Worm (Caenorhabditis elegans): ENCODE results near the gene B0554.5.

The B0554.5 gene

ce11 chrV:462263-462662, 38.0 kb downstream of the B0554.5 start, which contains the start of gene nhr-202:
Gene nhr-202, plus strand, starts transcription at chrV:462588.
- TF ChIP-seq unc-39 (tag; optimal IDR thresholded peaks at IDR 0.05) (no peak), flh-1 (GFP tag; optimal IDR thresholded peaks at IDR 0.05) (no peak), nhr-237 (tag; optimal IDR thresholded peaks at IDR 0.05) (no peak), sptf-1 (tag; optimal IDR thresholded peaks at IDR 0.05) (no peak), mep-1 (tag; optimal IDR thresholded peaks at IDR 0.05) (no peak), M03D4.4 (tag; optimal IDR thresholded peaks at IDR 0.05) (no peak), unc-62 (GFP tag; optimal IDR thresholded peaks at IDR 0.05) (no peak), drap-1 (GFP tag; optimal IDR thresholded peaks at IDR 0.05) (no peak), ztf-11 (tag; optimal IDR thresholded peaks at IDR 0.05) (no peak), hlh-1 (tag; optimal IDR thresholded peaks at IDR 0.05) (no peak), nhr-12 (tag; optimal IDR thresholded peaks at IDR 0.05) (no peak), bed-3 (GFP tag; optimal IDR thresholded peaks at IDR 0.05) (no peak), lin-32 (GFP tag; optimal IDR thresholded peaks at IDR 0.05) (no peak), lsy-2 (tag; optimal IDR thresholded peaks at IDR 0.05) (no peak)

DNA sequence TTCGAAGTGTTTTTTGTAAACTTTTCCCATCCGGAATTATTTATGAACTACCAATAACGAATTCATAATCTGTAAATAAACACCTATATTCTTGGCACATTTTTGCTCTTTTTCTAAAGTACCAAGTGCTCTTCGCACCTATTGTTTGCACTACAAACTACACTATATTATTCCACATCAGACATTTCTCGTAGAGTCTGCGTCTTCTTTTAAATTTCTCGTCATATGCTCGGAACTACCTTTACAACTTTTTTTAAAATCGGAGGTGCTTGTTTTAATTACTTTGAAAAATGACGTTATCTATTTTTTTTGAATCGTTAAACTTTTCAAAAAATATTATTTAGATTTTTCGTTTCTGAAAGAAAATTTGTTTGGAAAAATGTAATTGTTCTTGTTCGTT, 40.6 kb downstream of the B0554.5 start, which contains the start of gene nhr-201:
nhr-201 (plus strand) TSS at position 29 of the 400 bp plus-strand sequence.
- TF ChIP-seq pha-4 (tag; optimal IDR thresholded peaks at IDR 0.05), result no peak
- TF ChIP-seq lin-13 (tag; optimal IDR thresholded peaks at IDR 0.05), result no peak
- no peak for TF ChIP-seq cnd-1 (tag; optimal IDR thresholded peaks at IDR 0.05)
- TF ChIP-seq snpc-4 (tag; optimal IDR thresholded peaks at IDR 0.05), result no peak

- TF ChIP-seq M03D4.4 (tag; optimal IDR thresholded peaks at IDR 0.05) (no peak), ztf-11 (tag; optimal IDR thresholded peaks at IDR 0.05) (no peak), unc-62 (GFP tag; optimal IDR thresholded peaks at IDR 0.05) (no peak), nhr-2 (tag; optimal IDR thresholded peaks at IDR 0.05) (no peak), elt-1 (tag; optimal IDR thresholded peaks at IDR 0.05; ENCODE audit: borderline replicate concordance, insufficient read depth) (no peak), ham-2 (GFP tag; optimal IDR thresholded peaks at IDR 0.05) (no peak), mep-1 (tag; optimal IDR thresholded peaks at IDR 0.05) (no peak), zip-8 (tag; optimal IDR thresholded peaks at IDR 0.05) (no peak), lin-13 (tag; optimal IDR thresholded peaks at IDR 0.05) (no peak), bed-3 (GFP tag; optimal IDR thresholded peaks at IDR 0.05) (no peak)
These were observed 41.1 kb downstream of the B0554.5 start for ce11 chrV:465355-465754.

- TF ChIP-seq cnd-1 (tag; optimal IDR thresholded peaks at IDR 0.05), result no peak
- no peak for TF ChIP-seq snpc-4 (tag; optimal IDR thresholded peaks at IDR 0.05)
- no peak for TF ChIP-seq nhr-12 (tag; optimal IDR thresholded peaks at IDR 0.05)
- TF ChIP-seq flh-1 (GFP tag; optimal IDR thresholded peaks at IDR 0.05), result no peak
These were observed 43.3 kb downstream of the B0554.5 start for ce11 chrV:467507-467906.

ce11 chrV:468460-468859, 44.2 kb downstream of the B0554.5 start, which contains the start of gene srbc-57:
Gene srbc-57, minus strand, starts transcription at chrV:468560.
- TF ChIP-seq mab-5 (tag; optimal IDR thresholded peaks at IDR 0.05) (no peak), bed-3 (GFP tag; optimal IDR thresholded peaks at IDR 0.05) (no peak), elt-1 (tag; optimal IDR thresholded peaks at IDR 0.05; ENCODE audit: borderline replicate concordance, insufficient read depth) (no peak), unc-39 (tag; optimal IDR thresholded peaks at IDR 0.05) (no peak), ham-2 (GFP tag; optimal IDR thresholded peaks at IDR 0.05) (no peak), snpc-4 (tag; optimal IDR thresholded peaks at IDR 0.05) (no peak), elt-3 (tag; optimal IDR thresholded peaks at IDR 0.05) (no peak), nhr-237 (tag; optimal IDR thresholded peaks at IDR 0.05) (no peak), mep-1 (tag; optimal IDR thresholded peaks at IDR 0.05) (no peak), ceh-39 (tag; optimal IDR thresholded peaks at IDR 0.05) (no peak), M03D4.4 (tag; optimal IDR thresholded peaks at IDR 0.05) (no peak), ztf-11 (tag; optimal IDR thresholded peaks at IDR 0.05) (no peak), blmp-1 (tag; optimal IDR thresholded peaks at IDR 0.05) (no peak), lsy-2 (tag; optimal IDR thresholded peaks at IDR 0.05) (no peak), hlh-1 (tag; optimal IDR thresholded peaks at IDR 0.05) (no peak), ceh-83 (GFP tag; optimal IDR thresholded peaks at IDR 0.05) (no peak), cnd-1 (tag; optimal IDR thresholded peaks at IDR 0.05) (no peak)

DNA sequence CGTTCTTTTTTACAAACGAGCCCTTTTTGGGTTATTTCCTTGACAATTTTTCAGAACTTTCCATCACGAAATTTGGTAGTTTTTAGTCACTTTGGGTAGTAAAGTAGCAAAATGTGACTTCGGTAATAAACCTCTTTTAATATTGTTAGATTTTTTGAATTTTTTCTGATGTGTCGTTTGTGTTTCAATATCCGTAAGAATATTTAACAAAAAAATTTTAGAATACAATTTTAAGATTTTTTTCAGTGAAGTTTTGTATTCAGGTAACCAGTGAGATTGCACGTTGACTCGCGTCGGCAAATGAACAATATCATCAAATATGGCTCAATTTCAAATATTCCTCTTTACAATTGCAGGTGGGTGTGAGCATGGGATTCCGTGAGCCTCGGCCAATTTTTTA, 48.3 kb downstream of the B0554.5 start, which contains the start of gene srt-31:
srt-31 (plus strand) TSS at position 301 of the 400 bp plus-strand sequence.
- TF ChIP-seq nhr-28 (tag; optimal IDR thresholded peaks at IDR 0.05), result no peak
- TF ChIP-seq hlh-1 (tag; optimal IDR thresholded peaks at IDR 0.05), result no peak
- TF ChIP-seq bed-3 (GFP tag; optimal IDR thresholded peaks at IDR 0.05), result no peak
- no peak for TF ChIP-seq flh-1 (GFP tag; optimal IDR thresholded peaks at IDR 0.05)
- TF ChIP-seq mab-5 (tag; optimal IDR thresholded peaks at IDR 0.05), result no peak
- TF ChIP-seq cnd-1 (tag; optimal IDR thresholded peaks at IDR 0.05), result no peak
- no peak for TF ChIP-seq ceh-83 (GFP tag; optimal IDR thresholded peaks at IDR 0.05)
- TF ChIP-seq snpc-4 (tag; optimal IDR thresholded peaks at IDR 0.05), result no peak
- TF ChIP-seq nhr-12 (tag; optimal IDR thresholded peaks at IDR 0.05), result no peak
- TF ChIP-seq ces-1 (GFP tag; optimal IDR thresholded peaks at IDR 0.05), result no peak
- no peak for TF ChIP-seq nhr-237 (tag; optimal IDR thresholded peaks at IDR 0.05)
- no peak for TF ChIP-seq ceh-39 (tag; optimal IDR thresholded peaks at IDR 0.05)
- no peak for TF ChIP-seq lin-13 (tag; optimal IDR thresholded peaks at IDR 0.05)
- no peak for TF ChIP-seq blmp-1 (tag; optimal IDR thresholded peaks at IDR 0.05)

Data from whole organism, mixed stage, embryonic.